Worm (Caenorhabditis elegans) whole organism, L4 larva: ENCODE results near the gene twk-13.

Experiments used
- D1046.2 ChIP-seq: fragments of 200-800 bp; sonication (Bioruptor generic); IDR thresholded peaks from 2 replicates; pipeline ENCODE4 v1.3.6; 2022; ENCODE audit warnings: missing genetic modification characterization, missing compliant biosample characterization
- R02D3.7 ChIP-seq: fragments of 150-350 bp; sonication (generic microtip); optimal IDR thresholded peaks from 3 replicates; lab custom pipeline; 2014; ENCODE audit warnings: missing biosample characterization, missing genetic modification characterization
- Y75B8A.6 ChIP-seq: fragments of 200-800 bp; sonication (Bioruptor generic); IDR thresholded peaks from 2 replicates; pipeline ENCODE4 v1.3.6; 2022; ENCODE audit warnings: missing genetic modification reagents, missing genetic modification characterization, missing compliant biosample characterization
- aha-1 ChIP-seq: fragments of 150-350 bp; peaks from one replicate; lab custom pipeline; 2014; ENCODE audit warnings: missing biosample characterization, missing genetic modification characterization
- ama-1 ChIP-seq: fragments of 150-350 bp; optimal IDR thresholded peaks from 2 replicates; lab custom pipeline; 2014; ENCODE audit warnings: inconsistent platforms, mixed read lengths
- arid-1 ChIP-seq: fragments of 200-800 bp; sonication (Bioruptor generic); conservative IDR thresholded peaks from 2 replicates; pipeline ENCODE4 v1.3.6; 2022; ENCODE audit warnings: missing genetic modification reagents, missing genetic modification characterization, missing compliant biosample characterization
- ceh-28 ChIP-seq: fragments of 150-350 bp; optimal IDR thresholded peaks from 2 replicates; lab custom pipeline; 2014; ENCODE audit warnings: missing biosample characterization, missing genetic modification reagents, missing genetic modification characterization
- ceh-82 ChIP-seq: sonication (generic microtip); optimal IDR thresholded peaks from 2 replicates; lab custom pipeline; 2017; ENCODE audit warnings: missing biosample characterization, missing genetic modification characterization
- daf-12 ChIP-seq: fragments of 150-350 bp; optimal IDR thresholded peaks from 2 replicates; lab custom pipeline; 2014; ENCODE audit warnings: missing biosample characterization, missing genetic modification reagents, missing genetic modification characterization
- daf-8 ChIP-seq: fragments of 200-800 bp; sonication (Bioruptor generic); IDR thresholded peaks from 2 replicates; pipeline ENCODE4 v1.3.6; 2022; ENCODE audit warnings: missing genetic modification characterization, missing compliant biosample characterization
- dmd-6 ChIP-seq: fragments of 200-800 bp; sonication (Bioruptor generic); IDR thresholded peaks from 2 replicates; pipeline ENCODE4 v1.3.6; 2022; ENCODE audit warnings: missing genetic modification reagents, missing genetic modification characterization, missing compliant biosample characterization
- fkh-10 ChIP-seq: fragments of 150-350 bp; optimal IDR thresholded peaks from 2 replicates; lab custom pipeline; 2014; ENCODE audit warnings: missing biosample characterization, missing genetic modification reagents, missing genetic modification characterization
- fos-1 ChIP-seq: fragments of 150-350 bp; optimal IDR thresholded peaks from 2 replicates; lab custom pipeline; 2014; ENCODE audit warnings: missing biosample characterization, missing genetic modification characterization
- hlh-11 ChIP-seq: fragments of 200-800 bp; sonication (Bioruptor generic); optimal IDR thresholded peaks from 2 replicates; lab custom pipeline; 2018; ENCODE audit warnings: mild to moderate bottlenecking, missing genetic modification characterization, missing compliant biosample characterization
- hlh-30 ChIP-seq: sonication (generic microtip); optimal IDR thresholded peaks from 2 replicates; lab custom pipeline; 2017; ENCODE audit warnings: antibody characterized with exemption, mild to moderate bottlenecking, missing genetic modification characterization, missing compliant biosample characterization; ENCODE audit not compliant: insufficient read depth
- lin-1 ChIP-seq: fragments of 200-800 bp; sonication (Bioruptor generic); IDR thresholded peaks from 2 replicates; pipeline ENCODE4 v1.3.6; 2022; ENCODE audit warnings: missing genetic modification reagents, missing genetic modification characterization, missing compliant biosample characterization
- lir-3 ChIP-seq: sonication (generic microtip); optimal IDR thresholded peaks from 2 replicates; lab custom pipeline; 2016; ENCODE audit warnings: mild to moderate bottlenecking, missing genetic modification characterization, missing compliant biosample characterization
- madf-9 ChIP-seq: fragments of 200-800 bp; sonication (Bioruptor generic); conservative IDR thresholded peaks from 2 replicates; pipeline ENCODE4 v1.3.6; 2022; ENCODE audit warnings: missing genetic modification reagents, missing genetic modification characterization, missing compliant biosample characterization
- mep-1 ChIP-seq: fragments of 150-350 bp; sonication (generic microtip); optimal IDR thresholded peaks from 3 replicates; lab custom pipeline; 2014; ENCODE audit warnings: missing biosample characterization, missing genetic modification characterization
- mxl-3 ChIP-seq: fragments of 200-800 bp; sonication (Bioruptor generic); optimal IDR thresholded peaks from 2 replicates; lab custom pipeline; 2018; ENCODE audit warnings: mild to moderate bottlenecking, missing genetic modification characterization, missing compliant biosample characterization
- nhr-10 ChIP-seq: fragments of 150-350 bp; optimal IDR thresholded peaks from 2 replicates; lab custom pipeline; 2014; ENCODE audit warnings: missing biosample characterization, missing genetic modification characterization
- nhr-102 ChIP-seq: sonication (generic microtip); optimal IDR thresholded peaks from 2 replicates; lab custom pipeline; 2016; ENCODE audit warnings: mild to moderate bottlenecking, missing genetic modification characterization, moderate library complexity, missing compliant biosample characterization
- nhr-28 ChIP-seq: fragments of 150-350 bp; optimal IDR thresholded peaks from 2 replicates; lab custom pipeline; 2014; ENCODE audit warnings: missing biosample characterization, missing genetic modification characterization
- nhr-42 ChIP-seq: fragments of 200-800 bp; sonication (Bioruptor generic); IDR thresholded peaks from 2 replicates; pipeline ENCODE4 v1.3.6; 2022; ENCODE audit warnings: missing genetic modification characterization, missing compliant biosample characterization
- nhr-48 ChIP-seq: sonication (generic microtip); optimal IDR thresholded peaks from 2 replicates; lab custom pipeline; 2016; ENCODE audit warnings: mild to moderate bottlenecking, missing genetic modification characterization, missing compliant biosample characterization
- nhr-6 ChIP-seq: fragments of 150-350 bp; optimal IDR thresholded peaks from 2 replicates; lab custom pipeline; 2014; ENCODE audit warnings: missing biosample characterization, missing genetic modification characterization
- sdz-12 ChIP-seq: fragments of 200-800 bp; sonication (Bioruptor generic); optimal IDR thresholded peaks from 2 replicates; lab custom pipeline; 2018; ENCODE audit warnings: mild to moderate bottlenecking, missing genetic modification characterization, missing compliant biosample characterization
- set-16 ChIP-seq: fragments of 200-800 bp; sonication (Bioruptor generic); IDR thresholded peaks from 2 replicates; pipeline ENCODE4 v1.3.6; 2022; ENCODE audit warnings: missing genetic modification reagents, missing genetic modification characterization, missing compliant biosample characterization
- skn-1 ChIP-seq: fragments of 150-350 bp; optimal IDR thresholded peaks from 2 replicates; lab custom pipeline; 2014; ENCODE audit warnings: missing biosample characterization, missing genetic modification characterization
- spr-3 ChIP-seq: fragments of 200-800 bp; sonication (Bioruptor generic); optimal IDR thresholded peaks from 2 replicates; lab custom pipeline; 2018; ENCODE audit warnings: mild to moderate bottlenecking, missing genetic modification characterization, missing compliant biosample characterization
- unc-39 ChIP-seq: sonication (generic microtip); optimal IDR thresholded peaks from 2 replicates; lab custom pipeline; 2017; ENCODE audit warnings: missing biosample characterization, missing genetic modification characterization
- unc-62 ChIP-seq, 3 experiments: fragments of 150-350 bp in 1 of 3; sonication (generic microtip); optimal IDR thresholded peaks in 2 of 3; peaks in 1 of 3; 1 replicate in 1 of 3; 2 replicates in 2 of 3; lab custom pipeline; 2014 to 2017; ENCODE audit warnings: missing biosample characterization in 3 of 3, missing genetic modification characterization in 3 of 3, missing genetic modification reagents in 3 of 3, missing genotype in 1 of 3
- zag-1 ChIP-seq: fragments of 150-350 bp; optimal IDR thresholded peaks from 2 replicates; lab custom pipeline; 2014; ENCODE audit warnings: missing biosample characterization, missing genetic modification characterization

The twk-13 gene

DNA sequence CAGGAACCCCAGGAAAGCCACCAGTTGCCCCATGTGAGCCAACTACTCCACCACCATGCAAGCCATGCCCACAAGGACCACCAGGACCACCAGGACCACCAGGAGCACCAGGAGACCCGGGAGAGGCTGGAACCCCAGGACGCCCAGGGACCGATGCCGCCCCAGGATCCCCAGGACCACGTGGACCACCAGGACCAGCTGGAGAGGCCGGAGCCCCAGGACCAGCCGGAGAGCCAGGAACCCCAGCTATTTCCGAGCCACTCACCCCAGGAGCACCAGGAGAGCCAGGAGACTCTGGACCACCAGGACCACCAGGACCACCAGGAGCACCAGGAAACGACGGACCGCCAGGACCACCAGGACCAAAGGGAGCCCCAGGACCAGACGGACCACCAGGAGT lies 15.7 kb upstream of the twk-13 start:
- TF ChIP-seq nhr-6 (tag; lab: Kevin White, UChicago) (no peak), sdz-12 (GFP tag; lab: Kevin White, UChicago) (no peak), zag-1 (tag; lab: Kevin White, UChicago) (no peak), unc-62 (GFP tag; optimal IDR thresholded peaks at IDR 0.05 in 1 of 2; lab: Kevin White, UChicago) (peak in 1 of 2 experiments; percentile 1), unc-62 (tag; optimal IDR thresholded peaks at IDR 0.05; lab: Kevin White, UChicago) (no peak), madf-9 (GFP tag; lab: Robert Waterston, UW) (no peak), mxl-3 (peak; percentile 32), R02D3.7 (tag; lab: Kevin White, UChicago) (no peak), hlh-11 (peak; percentile 33), aha-1 (tag; lab: Kevin White, UChicago) (peak; percentile 79), D1046.2 (GFP tag; lab: Robert Waterston, UW) (0 out of 2 replicates have a peak, but pooled peaks have one; percentile 24), set-16 (GFP tag; lab: Robert Waterston, UW) (peak; percentile 99)
- TF ChIP-seq, all 104 proteins: peak for 6

DNA sequence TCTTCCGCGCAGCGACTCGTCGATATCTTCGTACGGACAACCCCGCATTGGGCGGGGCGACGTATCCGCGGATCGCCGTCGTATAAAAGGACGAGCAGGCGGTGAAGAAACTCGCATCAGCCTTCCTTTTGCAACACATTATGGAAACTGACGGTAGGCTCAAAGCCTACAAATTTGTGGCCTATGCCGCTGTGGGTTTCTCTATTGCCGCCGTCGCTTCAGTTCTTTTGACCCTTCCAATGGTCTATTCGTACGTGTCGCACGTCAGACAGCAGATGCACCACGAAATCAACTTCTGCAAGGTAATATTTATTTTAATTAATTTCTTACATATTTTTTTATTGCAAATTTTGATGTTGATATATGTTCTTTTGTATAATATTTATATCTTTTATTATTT lies 15.1 kb upstream of the twk-13 start:
- TF ChIP-seq ama-1 (lab: Kevin White, UChicago), result peak; percentile 55
- TF ChIP-seq skn-1 (tag; lab: Kevin White, UChicago), result no peak
- TF ChIP-seq hlh-11, result peak; percentile 11
- TF ChIP-seq, all 104 proteins: peak for 2

DNA sequence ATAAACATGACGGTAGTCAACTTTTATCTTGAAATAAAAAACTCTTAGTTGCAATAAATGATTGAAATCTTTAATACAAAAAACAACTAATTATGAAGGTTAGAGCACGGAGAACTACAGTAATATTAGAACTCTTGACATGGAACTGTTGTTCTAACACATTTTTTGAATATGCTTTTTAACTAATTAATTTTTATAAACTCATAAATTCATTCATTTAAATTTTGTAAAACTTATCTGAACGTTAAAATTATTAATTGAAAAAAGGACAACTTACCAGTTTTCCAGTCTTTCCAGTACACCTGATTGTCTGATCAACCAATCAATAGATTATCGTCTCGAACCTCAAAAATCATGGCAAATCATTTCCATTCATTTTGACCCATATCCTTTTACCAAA lies 14.7 kb upstream of the twk-13 start, which contains the start of gene sqt-3:
Gene sqt-3 (plus strand): TSS at position 301 of the 400 bp plus-strand sequence.
- TF ChIP-seq lir-3 (tag; lab: Kevin White, UChicago) (no peak), nhr-42 (GFP tag; lab: Robert Waterston, UW) (no peak), spr-3 (GFP tag; lab: Kevin White, UChicago) (no peak), fkh-10 (GFP tag; lab: Kevin White, UChicago) (no peak), fos-1 (tag; lab: Kevin White, UChicago) (no peak), lin-1 (GFP tag; lab: Robert Waterston, UW) (no peak), daf-12 (tag; lab: Kevin White, UChicago) (no peak), unc-39 (no peak), ceh-82 (tag; lab: Kevin White, UChicago) (no peak), arid-1 (GFP tag; lab: Robert Waterston, UW) (no peak), nhr-10 (tag; lab: Kevin White, UChicago) (no peak)

DNA sequence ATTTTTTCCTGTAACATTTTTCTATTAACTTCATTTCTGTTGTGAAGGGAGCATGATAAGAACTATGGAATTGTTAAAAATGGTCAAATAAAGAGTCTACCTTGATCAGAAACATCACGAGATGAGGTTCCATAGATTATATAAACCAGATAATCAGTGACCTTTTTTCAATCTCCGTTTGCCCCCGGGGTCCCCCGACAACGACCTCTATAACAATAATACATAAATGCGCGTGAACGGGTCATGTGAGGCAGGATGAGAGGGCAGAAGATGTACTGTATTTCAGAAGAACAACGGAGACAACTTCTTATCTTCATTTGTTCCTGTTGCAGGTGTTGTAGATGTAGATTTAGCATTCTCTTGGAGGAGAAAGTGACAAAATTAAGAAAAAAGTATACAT lies 14.0 kb upstream of the twk-13 start:
- TF ChIP-seq hlh-30 (peak; percentile 63), daf-12 (tag; lab: Kevin White, UChicago) (no peak), hlh-11 (peak; percentile 14)

DNA sequence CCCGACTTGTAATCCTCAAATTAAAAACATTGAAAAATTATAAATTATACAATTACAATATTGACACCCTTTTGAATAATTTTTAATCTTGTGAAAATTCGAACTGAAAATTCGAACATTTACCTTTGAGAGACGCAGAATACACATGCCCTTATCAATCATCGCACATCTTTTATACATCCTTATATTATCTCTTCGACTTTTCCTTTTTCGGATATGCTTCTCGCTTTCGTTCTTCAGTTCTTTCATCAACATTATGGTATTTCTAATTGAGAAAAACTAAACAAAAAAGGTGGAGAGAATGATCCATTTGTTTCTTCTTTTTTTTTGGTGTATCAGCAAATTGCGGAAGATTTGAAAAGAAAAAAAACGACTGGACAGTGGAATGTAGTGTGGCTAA lies 11.6 kb upstream of the twk-13 start:
- TF ChIP-seq nhr-102 (tag; lab: Kevin White, UChicago) (no peak), D1046.2 (GFP tag; lab: Robert Waterston, UW) (no peak), hlh-11 (peak; percentile 31), ceh-28 (tag; lab: Kevin White, UChicago) (no peak), daf-8 (GFP tag; lab: Robert Waterston, UW) (no peak), set-16 (GFP tag; lab: Robert Waterston, UW) (no peak), dmd-6 (GFP tag; lab: Robert Waterston, UW) (no peak), mep-1 (tag; lab: Kevin White, UChicago) (no peak), Y75B8A.6 (no peak), arid-1 (GFP tag; lab: Robert Waterston, UW) (no peak), nhr-28 (tag; lab: Kevin White, UChicago) (no peak), nhr-48 (tag; lab: Kevin White, UChicago) (peak; percentile 42), hlh-30 (no peak)
